Fruit fly (Drosophila melanogaster) whole organism, embryonic: ENCODE results near the gene CG10011.

Source experiments
- Atf3 ChIP-seq: fragments of 200-800 bp; sonication (Bioruptor generic); optimal IDR thresholded peaks from 3 replicates; lab custom pipeline; 2016; ENCODE audit warnings: missing biosample characterization, missing genetic modification characterization
- CG10462 ChIP-seq: fragments of 200-800 bp; sonication (Bioruptor generic); optimal IDR thresholded peaks from 2 replicates; lab custom pipeline; 2016; ENCODE audit warnings: missing biosample characterization, missing genetic modification characterization
- CG13894 ChIP-seq: fragments of 200-800 bp; sonication (Bioruptor generic); optimal IDR thresholded peaks from 3 replicates; lab custom pipeline; 2018; ENCODE audit warnings: missing biosample characterization, mild to moderate bottlenecking, missing genetic modification characterization, moderate library complexity
- CG14441 ChIP-seq: fragments of 200-800 bp; sonication (Bioruptor generic); IDR thresholded peaks from 2 replicates; pipeline ENCODE4 v1.3.6; 2022; ENCODE audit warnings: missing biosample characterization, missing genetic modification characterization
- CG14965 ChIP-seq: fragments of 200-800 bp; sonication (Bioruptor generic); optimal IDR thresholded peaks from 2 replicates; lab custom pipeline; 2016; ENCODE audit warnings: missing biosample characterization, missing genetic modification characterization, borderline replicate concordance
- CG17359 ChIP-seq: fragments of 200-800 bp; sonication (Bioruptor generic); optimal IDR thresholded peaks from 3 replicates; lab custom pipeline; 2018; ENCODE audit warnings: missing biosample characterization, mild to moderate bottlenecking, missing genetic modification characterization, moderate library complexity
- CG17829 ChIP-seq: fragments of 200-800 bp; optimal IDR thresholded peaks from 2 replicates; lab custom pipeline; 2019; ENCODE audit warnings: missing biosample characterization, mild to moderate bottlenecking, missing genetic modification characterization, moderate library complexity
- CG1792 ChIP-seq: fragments of 200-800 bp; sonication (Bioruptor generic); optimal IDR thresholded peaks from 2 replicates; lab custom pipeline; 2016; ENCODE audit warnings: missing biosample characterization, missing genetic modification characterization
- CG30020 ChIP-seq: fragments of 200-800 bp; optimal IDR thresholded peaks from 2 replicates; lab custom pipeline; 2019; ENCODE audit warnings: missing biosample characterization, mild to moderate bottlenecking, missing genetic modification characterization, moderate library complexity
- CG3838 ChIP-seq: fragments of 200-800 bp; sonication (Bioruptor generic); optimal IDR thresholded peaks from 3 replicates; lab custom pipeline; 2016; ENCODE audit warnings: missing biosample characterization, missing genetic modification characterization
- CG3995 ChIP-seq: fragments of 200-800 bp; sonication (Bioruptor generic); optimal IDR thresholded peaks from 3 replicates; lab custom pipeline; 2016; ENCODE audit warnings: missing biosample characterization, missing genetic modification characterization
- CG4820 ChIP-seq: fragments of 200-800 bp; sonication (Bioruptor generic); optimal IDR thresholded peaks from 3 replicates; lab custom pipeline; 2016; ENCODE audit warnings: missing biosample characterization, missing genetic modification characterization
- CG6272 ChIP-seq: fragments of 200-800 bp; sonication (Bioruptor generic); IDR thresholded peaks from 2 replicates; pipeline ENCODE4 v1.3.6; 2022; ENCODE audit warnings: missing biosample characterization, missing genetic modification characterization
- CG7786 ChIP-seq: fragments of 200-800 bp; sonication (Bioruptor generic); optimal IDR thresholded peaks from 2 replicates; lab custom pipeline; 2016; ENCODE audit warnings: missing biosample characterization, missing genetic modification characterization
- CG8290 ChIP-seq, 3 experiments: fragments of 200-800 bp; sonication (Bioruptor generic); optimal IDR thresholded peaks; 2 replicates each; lab custom pipeline; 2016 to 2019; ENCODE audit warnings: missing biosample characterization in 3 of 3, missing genetic modification characterization in 3 of 3, mild to moderate bottlenecking in 2 of 3, moderate library complexity in 1 of 3
- CG9727 ChIP-seq: fragments of 200-800 bp; sonication (Bioruptor generic); optimal IDR thresholded peaks from 3 replicates; lab custom pipeline; 2017; ENCODE audit warnings: missing biosample characterization, mild to moderate bottlenecking, missing genetic modification characterization
- CG9932 ChIP-seq: fragments of 200-800 bp; sonication (Bioruptor generic); IDR thresholded peaks from 2 replicates; pipeline ENCODE4 v1.3.6; 2022; ENCODE audit warnings: missing biosample characterization, missing genetic modification characterization
- Camta ChIP-seq: fragments of 200-800 bp; sonication (Bioruptor generic); optimal IDR thresholded peaks from 2 replicates; lab custom pipeline; 2016; ENCODE audit warnings: missing biosample characterization, missing genetic modification characterization
- Gsc ChIP-seq: fragments of 200-800 bp; sonication (Bioruptor generic); IDR thresholded peaks from 2 replicates; pipeline ENCODE4 v1.3.6; 2022; ENCODE audit warnings: missing biosample characterization, missing genetic modification characterization
- HLH54F ChIP-seq: fragments of 200-800 bp; sonication (Bioruptor generic); optimal IDR thresholded peaks from 3 replicates; lab custom pipeline; 2016; ENCODE audit warnings: missing biosample characterization, missing genetic modification characterization
- MTF-1 ChIP-seq: fragments of 200-800 bp; sonication (Bioruptor generic); optimal IDR thresholded peaks from 2 replicates; lab custom pipeline; 2018; ENCODE audit warnings: missing biosample characterization, mild to moderate bottlenecking, missing genetic modification characterization, borderline replicate concordance
- Mrtf ChIP-seq: fragments of 200-800 bp; sonication (Bioruptor generic); IDR thresholded peaks from 3 replicates; pipeline ENCODE4 v1.3.6; 2022; ENCODE audit warnings: missing biosample characterization, missing genetic modification characterization
- NFAT ChIP-seq: fragments of 200-800 bp; sonication (Bioruptor generic); IDR thresholded peaks from 2 replicates; pipeline ENCODE4 v1.3.6; 2022; ENCODE audit warnings: missing biosample characterization, missing genetic modification characterization
- Neu2 ChIP-seq: fragments of 200-800 bp; sonication (Bioruptor generic); optimal IDR thresholded peaks from 3 replicates; lab custom pipeline; 2016; ENCODE audit warnings: missing biosample characterization, missing genetic modification characterization, borderline replicate concordance
- Ptx1 ChIP-seq: fragments of 200-800 bp; sonication (Bioruptor generic); IDR thresholded peaks from 2 replicates; pipeline ENCODE4 v1.3.6; 2022; ENCODE audit warnings: missing biosample characterization, missing genetic modification characterization
- Side ChIP-seq: fragments of 200-800 bp; sonication (Bioruptor generic); optimal IDR thresholded peaks from 2 replicates; lab custom pipeline; 2016; ENCODE audit warnings: missing biosample characterization, missing genetic modification characterization
- Sin3A ChIP-seq: fragments of >200 bp; optimal IDR thresholded peaks from 2 replicates; lab custom pipeline; 2018
- Sry-β ChIP-seq: fragments of 200-800 bp; sonication (Bioruptor generic); optimal IDR thresholded peaks from 2 replicates; lab custom pipeline; 2018; ENCODE audit warnings: missing biosample characterization, mild to moderate bottlenecking, missing genetic modification characterization, moderate library complexity
- Xrp1 ChIP-seq: fragments of 200-800 bp; sonication (Bioruptor generic); IDR thresholded peaks from 2 replicates; pipeline ENCODE4 v1.3.6; 2022; ENCODE audit warnings: missing biosample characterization, missing genetic modification characterization
- abd-A ChIP-seq: fragments of 200-800 bp; sonication (Bioruptor generic); optimal IDR thresholded peaks from 3 replicates; lab custom pipeline; 2019; ENCODE audit warnings: missing biosample characterization, mild to moderate bottlenecking, missing genetic modification characterization, moderate library complexity
- bcd ChIP-seq: fragments of 200-800 bp; sonication (Bioruptor generic); optimal IDR thresholded peaks from 2 replicates; lab custom pipeline; 2017; ENCODE audit warnings: missing biosample characterization, mild to moderate bottlenecking, missing genetic modification characterization
- cas ChIP-seq: fragments of 200-800 bp; sonication (Bioruptor generic); IDR thresholded peaks from 2 replicates; pipeline ENCODE4 v1.3.6; 2022; ENCODE audit warnings: missing biosample characterization, missing genetic modification characterization
- crol ChIP-seq: fragments of 200-800 bp; sonication (Bioruptor generic); IDR thresholded peaks from 2 replicates; pipeline ENCODE4 v1.3.6; 2022; ENCODE audit warnings: missing biosample characterization, missing genetic modification characterization
- gcm ChIP-seq: fragments of 200-800 bp; sonication (Bioruptor generic); optimal IDR thresholded peaks from 2 replicates; lab custom pipeline; 2019; ENCODE audit warnings: missing biosample characterization, mild to moderate bottlenecking, missing genetic modification characterization, moderate library complexity
- grn ChIP-seq: fragments of 200-800 bp; sonication (Bioruptor generic); optimal IDR thresholded peaks from 3 replicates; lab custom pipeline; 2017; ENCODE audit warnings: missing biosample characterization, missing genetic modification characterization
- gsb-n ChIP-seq: fragments of 200-800 bp; sonication (Bioruptor generic); optimal IDR thresholded peaks from 3 replicates; lab custom pipeline; 2018; ENCODE audit warnings: missing biosample characterization, mild to moderate bottlenecking, missing genetic modification characterization
- gt ChIP-seq: fragments of 200-800 bp; sonication (Bioruptor generic); IDR thresholded peaks from 2 replicates; pipeline ENCODE4 v1.3.6; 2022; ENCODE audit warnings: missing biosample characterization, missing genetic modification characterization
- kah ChIP-seq: fragments of 200-800 bp; sonication (Bioruptor generic); optimal IDR thresholded peaks from 2 replicates; lab custom pipeline; 2018; ENCODE audit warnings: missing biosample characterization, mild to moderate bottlenecking, missing genetic modification characterization
- lab ChIP-seq: fragments of 200-800 bp; sonication (Bioruptor generic); optimal IDR thresholded peaks from 3 replicates; lab custom pipeline; 2017; ENCODE audit warnings: missing biosample characterization, missing genetic modification characterization, mild to moderate bottlenecking, moderate library complexity, missing genetic modification reagents
- luna ChIP-seq: fragments of 200-800 bp; sonication (Bioruptor generic); optimal IDR thresholded peaks from 2 replicates; lab custom pipeline; 2016; ENCODE audit warnings: missing biosample characterization, missing genetic modification characterization
- nom ChIP-seq: fragments of 200-800 bp; sonication (Bioruptor generic); optimal IDR thresholded peaks from 2 replicates; lab custom pipeline; 2017; ENCODE audit warnings: missing biosample characterization, missing genetic modification characterization, mild to moderate bottlenecking, moderate library complexity, missing genetic modification reagents
- oc ChIP-seq: fragments of 200-800 bp; sonication (Bioruptor generic); optimal IDR thresholded peaks from 2 replicates; lab custom pipeline; 2018; ENCODE audit warnings: missing biosample characterization, mild to moderate bottlenecking, missing genetic modification characterization, moderate library complexity
- phol ChIP-seq: fragments of 200-800 bp; sonication (Bioruptor generic); optimal IDR thresholded peaks from 3 replicates; lab custom pipeline; 2018; ENCODE audit warnings: missing biosample characterization, mild to moderate bottlenecking, missing genetic modification characterization, moderate library complexity
- pum ChIP-seq: fragments of 200-800 bp; sonication (Bioruptor generic); optimal IDR thresholded peaks from 2 replicates; lab custom pipeline; 2016; ENCODE audit warnings: missing biosample characterization, missing genetic modification characterization
- row ChIP-seq: fragments of 200-800 bp; sonication (Bioruptor generic); IDR thresholded peaks from 3 replicates; pipeline ENCODE4 v1.3.6; 2022; ENCODE audit warnings: missing biosample characterization, missing genetic modification characterization
- run ChIP-seq: fragments of 200-800 bp; sonication (Bioruptor generic); optimal IDR thresholded peaks from 3 replicates; lab custom pipeline; 2018; ENCODE audit warnings: missing biosample characterization, mild to moderate bottlenecking, missing genetic modification characterization
- seq ChIP-seq: fragments of 200-800 bp; sonication (Bioruptor generic); IDR thresholded peaks from 2 replicates; pipeline ENCODE4 v1.3.6; 2022; ENCODE audit warnings: missing biosample characterization, missing genetic modification characterization
- sqz ChIP-seq: fragments of 200-800 bp; sonication (Bioruptor generic); optimal IDR thresholded peaks from 3 replicates; lab custom pipeline; 2018; ENCODE audit warnings: missing biosample characterization, mild to moderate bottlenecking, missing genetic modification characterization
- tio ChIP-seq: fragments of 200-800 bp; sonication (Bioruptor generic); optimal IDR thresholded peaks from 2 replicates; lab custom pipeline; 2017; ENCODE audit warnings: missing biosample characterization, missing genetic modification characterization, inconsistent platforms
- ttk ChIP-seq: fragments of 200-800 bp; sonication (Bioruptor generic); IDR thresholded peaks from 2 replicates; pipeline ENCODE4 v2.1.2; 2022; ENCODE audit warnings: missing biosample characterization, missing genetic modification characterization
- wor ChIP-seq: fragments of 200-800 bp; sonication (Bioruptor generic); IDR thresholded peaks from 2 replicates; pipeline ENCODE4 v1.3.6; 2022; ENCODE audit warnings: missing biosample characterization, missing genetic modification characterization

CG10011 gene

DNA sequence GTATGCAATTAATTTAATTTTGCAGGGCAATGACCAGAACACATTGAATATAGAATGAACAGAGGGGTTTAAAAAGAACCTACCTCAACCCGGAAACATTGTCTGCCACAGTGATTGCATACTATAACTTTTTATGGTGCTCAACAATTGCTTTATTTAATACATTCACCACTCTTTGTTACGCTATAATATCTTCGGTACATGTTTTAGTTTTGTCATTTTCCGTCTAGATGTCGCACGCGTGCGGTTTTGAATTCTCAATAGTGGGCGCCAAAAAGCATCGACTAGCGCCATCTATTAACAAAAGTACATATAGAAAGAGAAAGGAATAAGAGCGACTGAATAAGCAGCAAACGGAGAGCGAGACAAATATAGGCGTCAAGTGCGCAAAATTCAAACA, 37.2 kb upstream of the CG10011 start (continued):
- TF ChIP-seq lab (GFP tag; lab: Kevin White, UChicago) (peak; percentile 82), CG14965 (peak; percentile 53), HLH54F (GFP tag; lab: Kevin White, UChicago) (peak; percentile 73), crol (GFP tag; lab: Robert Waterston, UW) (no peak), gsb-n (tag; lab: Kevin White, UChicago) (peak; percentile 69), CG14441 (peak; percentile 82), gt (GFP tag; lab: Robert Waterston, UW) (peak; percentile 66), row (GFP tag; lab: Robert Waterston, UW) (peak; percentile 44; the same call in 2 of the 3 replicates), tio (GFP tag; lab: Kevin White, UChicago) (peak; percentile 80), CG3995 (GFP tag; lab: Kevin White, UChicago) (peak; percentile 1), CG13894 (tag; lab: Kevin White, UChicago) (no peak), CG6272 (GFP tag; lab: Robert Waterston, UW) (peak; percentile 63), grn (GFP tag; lab: Kevin White, UChicago) (peak; percentile 27), abd-A (tag; lab: Kevin White, UChicago) (peak; percentile 12), pum (GFP tag; lab: Kevin White, UChicago) (peak; percentile 89), Sry-β (GFP tag; lab: Kevin White, UChicago) (peak; percentile 49), NFAT (GFP tag; lab: Robert Waterston, UW) (peak; percentile 97), wor (GFP tag; lab: Robert Waterston, UW) (0 out of 2 replicates have a peak, but pooled peaks have one; percentile 24), Gsc (GFP tag; lab: Robert Waterston, UW) (peak; percentile 52), Mrtf (GFP tag; lab: Robert Waterston, UW) (peak; percentile 89), Sin3A (lab: Kevin White, UChicago) (no peak), CG3838 (GFP tag; lab: Kevin White, UChicago) (peak; percentile 64), CG8290 (GFP tag; optimal IDR thresholded peaks at IDR 0.05; lab: Kevin White, UChicago) (peak; percentile 91), CG8290 (tag; optimal IDR thresholded peaks at IDR 0.05; lab: Kevin White, UChicago) (peak; percentile 52 to 93), CG9932 (GFP tag; lab: Robert Waterston, UW) (peak; percentile 87), MTF-1 (GFP tag; lab: Kevin White, UChicago) (peak; percentile 91), Side (GFP tag; lab: Kevin White, UChicago) (peak; percentile 84), CG1792 (peak; percentile 47), Ptx1 (GFP tag; lab: Robert Waterston, UW) (peak; percentile 91), oc (tag; lab: Kevin White, UChicago) (peak; percentile 40), Neu2 (GFP tag; lab: Kevin White, UChicago) (peak; percentile 24), CG17359 (tag; lab: Kevin White, UChicago) (peak; percentile 90), Camta (GFP tag; lab: Kevin White, UChicago) (peak; percentile 83), run (tag; lab: Kevin White, UChicago) (no peak), Atf3 (GFP tag; lab: Kevin White, UChicago) (peak; percentile 89), phol (tag; lab: Kevin White, UChicago) (peak; percentile 76), ttk (GFP tag; lab: Robert Waterston, UW) (peak; percentile 83), CG9727 (GFP tag; lab: Kevin White, UChicago) (peak; percentile 60), CG10462 (GFP tag; lab: Kevin White, UChicago) (peak; percentile 51), nom (peak; percentile 18), sqz (peak; percentile 31), cas (GFP tag; lab: Robert Waterston, UW) (no peak; the same call in 1 of the 2 replicates), CG7786 (GFP tag; lab: Kevin White, UChicago) (peak; percentile 67), bcd (GFP tag; lab: Kevin White, UChicago) (peak; percentile 86), luna (GFP tag; lab: Kevin White, UChicago) (no peak), Xrp1 (GFP tag; lab: Robert Waterston, UW) (no peak; the same call in 1 of the 2 replicates), CG17829 (no peak), CG30020 (tag; lab: Kevin White, UChicago) (no peak), CG4820 (peak; percentile 85), gcm (GFP tag; lab: Kevin White, UChicago) (no peak), kah (peak; percentile 41), seq (peak; percentile 36)
